Fruit fly (Drosophila melanogaster) whole organism, embryonic: ENCODE measurements around the gene mio.
A peak's percentile ranks its signal among the peaks of the same experiment; 100 is the strongest.

ENCODE experiments used
- ATbp ChIP-seq: fragments of 200-800 bp; sonication (Bioruptor generic); optimal IDR thresholded peaks from 2 replicates; lab custom pipeline; 2017; ENCODE audit warnings: missing biosample characterization, mild to moderate bottlenecking, missing genetic modification characterization, missing genetic modification reagents
- Bdp1 ChIP-seq: fragments of 200-800 bp; sonication (Bioruptor generic); optimal IDR thresholded peaks from 3 replicates; lab custom pipeline; 2016; ENCODE audit warnings: missing biosample characterization, missing genetic modification characterization
- CG10366 ChIP-seq: fragments of 200-800 bp; sonication (Bioruptor generic); IDR thresholded peaks from 2 replicates; pipeline ENCODE4 v1.3.6; 2022; ENCODE audit warnings: missing biosample characterization, missing genetic modification characterization
- CG10462 ChIP-seq: fragments of 200-800 bp; sonication (Bioruptor generic); optimal IDR thresholded peaks from 2 replicates; lab custom pipeline; 2016; ENCODE audit warnings: missing biosample characterization, missing genetic modification characterization
- CG10565 ChIP-seq: fragments of 200-800 bp; sonication (Bioruptor generic); optimal IDR thresholded peaks from 3 replicates; lab custom pipeline; 2016; ENCODE audit warnings: missing biosample characterization, mild to moderate bottlenecking, missing genetic modification characterization
- CG11695 ChIP-seq: fragments of 200-800 bp; sonication (Bioruptor generic); IDR thresholded peaks from 3 replicates; pipeline ENCODE4 v1.3.6; 2022; ENCODE audit warnings: missing biosample characterization, missing genetic modification characterization
- CG12071 ChIP-seq: fragments of 200-800 bp; sonication (Bioruptor generic); optimal IDR thresholded peaks from 3 replicates; lab custom pipeline; 2018; ENCODE audit warnings: missing biosample characterization, mild to moderate bottlenecking, missing genetic modification characterization
- CG12299 ChIP-seq: fragments of 200-800 bp; sonication (Bioruptor generic); optimal IDR thresholded peaks from 2 replicates; lab custom pipeline; 2018; ENCODE audit warnings: missing biosample characterization, mild to moderate bottlenecking, missing genetic modification characterization
- CG13424 ChIP-seq: fragments of 200-800 bp; sonication (Bioruptor generic); optimal IDR thresholded peaks from 2 replicates; lab custom pipeline; 2019; ENCODE audit warnings: missing biosample characterization, mild to moderate bottlenecking, missing genetic modification characterization, moderate library complexity
- CG13775 ChIP-seq: fragments of 200-800 bp; sonication (Bioruptor generic); optimal IDR thresholded peaks from 3 replicates; lab custom pipeline; 2017; ENCODE audit warnings: missing biosample characterization, mild to moderate bottlenecking, missing genetic modification characterization
- CG14667 ChIP-seq: fragments of 200-800 bp; sonication (Bioruptor generic); IDR thresholded peaks from 2 replicates; pipeline ENCODE4 v1.3.6; 2022; ENCODE audit warnings: missing biosample characterization, missing genetic modification characterization
- CG15479 ChIP-seq: fragments of 200-800 bp; sonication (Bioruptor generic); optimal IDR thresholded peaks from 3 replicates; lab custom pipeline; 2019; ENCODE audit warnings: missing biosample characterization, mild to moderate bottlenecking, missing genetic modification characterization, moderate library complexity
- CG15601 ChIP-seq: fragments of 200-800 bp; sonication (Bioruptor generic); optimal IDR thresholded peaks from 3 replicates; lab custom pipeline; 2019; ENCODE audit warnings: missing biosample characterization, mild to moderate bottlenecking, missing genetic modification characterization, moderate library complexity
- CG1603 ChIP-seq: fragments of 200-800 bp; sonication (Bioruptor generic); optimal IDR thresholded peaks from 2 replicates; lab custom pipeline; 2019; ENCODE audit warnings: missing biosample characterization, mild to moderate bottlenecking, missing genetic modification characterization, moderate library complexity
- CG1647 ChIP-seq: fragments of 200-800 bp; sonication (Bioruptor generic); optimal IDR thresholded peaks from 3 replicates; lab custom pipeline; 2016; ENCODE audit warnings: missing biosample characterization, missing genetic modification characterization
- CG17328 ChIP-seq: fragments of 200-800 bp; sonication (Bioruptor generic); IDR thresholded peaks from 2 replicates; pipeline ENCODE4 v1.3.6; 2022; ENCODE audit warnings: missing biosample characterization, missing genetic modification characterization
- CG17359 ChIP-seq: fragments of 200-800 bp; sonication (Bioruptor generic); optimal IDR thresholded peaks from 3 replicates; lab custom pipeline; 2018; ENCODE audit warnings: missing biosample characterization, mild to moderate bottlenecking, missing genetic modification characterization, moderate library complexity
- CG2116 ChIP-seq: fragments of 200-800 bp; sonication (Bioruptor generic); optimal IDR thresholded peaks from 3 replicates; lab custom pipeline; 2018; ENCODE audit warnings: missing biosample characterization, mild to moderate bottlenecking, missing genetic modification characterization
- CG2712 ChIP-seq: fragments of 200-800 bp; optimal IDR thresholded peaks from 3 replicates; lab custom pipeline; 2019; ENCODE audit warnings: missing biosample characterization, mild to moderate bottlenecking, missing genetic modification characterization, moderate library complexity
- CG30403 ChIP-seq: fragments of 200-800 bp; sonication (Bioruptor generic); optimal IDR thresholded peaks from 3 replicates; lab custom pipeline; 2016; ENCODE audit warnings: missing biosample characterization, missing genetic modification characterization
- CG31224 ChIP-seq: fragments of 200-800 bp; sonication (Bioruptor generic); IDR thresholded peaks from 2 replicates; pipeline ENCODE4 v1.3.6; 2022; ENCODE audit warnings: missing biosample characterization, missing genetic modification characterization
- CG3163 ChIP-seq: fragments of 200-800 bp; sonication (Bioruptor generic); optimal IDR thresholded peaks from 3 replicates; lab custom pipeline; 2016; ENCODE audit warnings: missing biosample characterization, missing genetic modification characterization
- CG32772 ChIP-seq: fragments of 200-800 bp; sonication (Bioruptor generic); IDR thresholded peaks from 2 replicates; pipeline ENCODE4 v1.3.6; 2022; ENCODE audit warnings: missing biosample characterization, missing genetic modification characterization
- CG3407 ChIP-seq: fragments of 200-800 bp; sonication (Bioruptor generic); optimal IDR thresholded peaks from 2 replicates; lab custom pipeline; 2018; ENCODE audit warnings: missing biosample characterization, mild to moderate bottlenecking, missing genetic modification characterization
- CG34422 ChIP-seq: fragments of 200-800 bp; sonication (Bioruptor generic); IDR thresholded peaks from 3 replicates; pipeline ENCODE4 v1.3.6; 2022; ENCODE audit warnings: missing biosample characterization, missing genetic modification characterization
- CG4360 ChIP-seq: fragments of 200-800 bp; sonication (Bioruptor generic); IDR thresholded peaks from 2 replicates; pipeline ENCODE4 v1.3.6; 2022; ENCODE audit warnings: missing biosample characterization, missing genetic modification characterization
- CG7745 ChIP-seq: fragments of 200-800 bp; sonication (Bioruptor generic); optimal IDR thresholded peaks from 2 replicates; lab custom pipeline; 2018; ENCODE audit warnings: missing biosample characterization, mild to moderate bottlenecking, missing genetic modification characterization, moderate library complexity
- CG8281 ChIP-seq: fragments of 200-800 bp; sonication (Bioruptor generic); optimal IDR thresholded peaks from 2 replicates; lab custom pipeline; 2018; ENCODE audit warnings: missing biosample characterization, mild to moderate bottlenecking, missing genetic modification characterization, moderate library complexity
- CG9932 ChIP-seq: fragments of 200-800 bp; sonication (Bioruptor generic); IDR thresholded peaks from 2 replicates; pipeline ENCODE4 v1.3.6; 2022; ENCODE audit warnings: missing biosample characterization, missing genetic modification characterization
- Doc2 ChIP-seq: fragments of 200-800 bp; sonication (Bioruptor generic); IDR thresholded peaks from 2 replicates; pipeline ENCODE4 v1.3.6; 2022; ENCODE audit warnings: missing biosample characterization, missing genetic modification characterization
- Drgx ChIP-seq: fragments of 200-800 bp; sonication (Bioruptor generic); IDR thresholded peaks from 2 replicates; pipeline ENCODE4 v1.3.6; 2022; ENCODE audit warnings: missing biosample characterization, missing genetic modification characterization
- ERR ChIP-seq: fragments of 200-800 bp; sonication (Bioruptor generic); optimal IDR thresholded peaks from 2 replicates; lab custom pipeline; 2016; ENCODE audit warnings: missing biosample characterization, missing genetic modification characterization
- Elba2 ChIP-seq: fragments of 200-800 bp; sonication (Bioruptor generic); optimal IDR thresholded peaks from 3 replicates; lab custom pipeline; 2016; ENCODE audit warnings: missing biosample characterization, missing genetic modification characterization
- HLH54F ChIP-seq: fragments of 200-800 bp; sonication (Bioruptor generic); optimal IDR thresholded peaks from 3 replicates; lab custom pipeline; 2016; ENCODE audit warnings: missing biosample characterization, missing genetic modification characterization
- MBD-R2 ChIP-seq: fragments of 200-800 bp; sonication (Bioruptor generic); IDR thresholded peaks from 2 replicates; pipeline ENCODE4 v1.3.6; 2022; ENCODE audit warnings: missing biosample characterization, missing genetic modification characterization
- Med ChIP-seq: fragments of 200-800 bp; sonication (Bioruptor generic); peaks from one replicate; lab custom pipeline; 2016; ENCODE audit warnings: missing biosample characterization, missing genetic modification characterization, mild to moderate bottlenecking, inconsistent platforms, moderate library complexity
- Meics ChIP-seq: fragments of 200-800 bp; sonication (Bioruptor generic); optimal IDR thresholded peaks from 2 replicates; lab custom pipeline; 2017; ENCODE audit warnings: missing biosample characterization, mild to moderate bottlenecking, missing genetic modification characterization
- Opbp ChIP-seq: fragments of 200-800 bp; sonication (Bioruptor generic); IDR thresholded peaks from 3 replicates; pipeline ENCODE4 v1.3.6; 2022; ENCODE audit warnings: missing biosample characterization, missing genetic modification characterization; ENCODE audit not compliant: partially characterized antibody
- Ptx1 ChIP-seq: fragments of 200-800 bp; sonication (Bioruptor generic); IDR thresholded peaks from 2 replicates; pipeline ENCODE4 v1.3.6; 2022; ENCODE audit warnings: missing biosample characterization, missing genetic modification characterization
- ci ChIP-seq: fragments of 200-800 bp; sonication (Bioruptor generic); IDR thresholded peaks from 3 replicates; pipeline ENCODE4 v1.3.6; 2022; ENCODE audit warnings: missing biosample characterization, missing genetic modification characterization
- dysf ChIP-seq: fragments of 200-800 bp; sonication (Bioruptor generic); IDR thresholded peaks from 3 replicates; pipeline ENCODE4 v1.3.6; 2022; ENCODE audit warnings: missing biosample characterization, missing genetic modification characterization
- en ChIP-seq: fragments of 200-800 bp; sonication (Bioruptor generic); optimal IDR thresholded peaks from 2 replicates; lab custom pipeline; 2016; ENCODE audit warnings: missing biosample characterization, missing genetic modification characterization
- gsb ChIP-seq: fragments of 200-800 bp; sonication (Bioruptor generic); IDR thresholded peaks from 2 replicates; pipeline ENCODE4 v1.3.6; 2022; ENCODE audit warnings: missing biosample characterization, missing genetic modification characterization
- hb ChIP-seq: fragments of 200-800 bp; sonication (Bioruptor generic); IDR thresholded peaks from 3 replicates; pipeline ENCODE4 v1.3.6; 2022; ENCODE audit warnings: missing biosample characterization, missing genetic modification characterization; ENCODE audit not compliant: partially characterized antibody
- lbe ChIP-seq: fragments of 200-800 bp; sonication (Bioruptor generic); optimal IDR thresholded peaks from 2 replicates; lab custom pipeline; 2016; ENCODE audit warnings: missing biosample characterization, mild to moderate bottlenecking, missing genetic modification characterization
- rib ChIP-seq: fragments of 200-800 bp; sonication (Bioruptor generic); IDR thresholded peaks from 2 replicates; pipeline ENCODE4 v1.3.6; 2022; ENCODE audit warnings: missing biosample characterization, missing genetic modification characterization
- salm ChIP-seq: fragments of 200-800 bp; sonication (Bioruptor generic); optimal IDR thresholded peaks from 2 replicates; lab custom pipeline; 2018; ENCODE audit warnings: missing biosample characterization, mild to moderate bottlenecking, missing genetic modification characterization
- sens ChIP-seq: fragments of 200-800 bp; sonication (Bioruptor generic); peaks from one replicate; lab custom pipeline; 2016; ENCODE audit warnings: missing biosample characterization, missing genetic modification characterization
- shn ChIP-seq: fragments of 200-800 bp; sonication (Bioruptor generic); optimal IDR thresholded peaks from 3 replicates; lab custom pipeline; 2016; ENCODE audit warnings: missing biosample characterization, missing genetic modification characterization
- trem ChIP-seq: fragments of 200-800 bp; optimal IDR thresholded peaks from 3 replicates; lab custom pipeline; 2019; ENCODE audit warnings: missing biosample characterization, mild to moderate bottlenecking, missing genetic modification characterization, moderate library complexity
- vvl ChIP-seq: fragments of 200-800 bp; sonication (Bioruptor generic); IDR thresholded peaks from 2 replicates; pipeline ENCODE4 v1.3.6; 2022; ENCODE audit warnings: missing biosample characterization, missing genetic modification characterization

mio gene

dm6 chr2L:2221649-2222150 lies 4.6 kb downstream of the mio start (continued):
- TF ChIP-seq shn: peak; percentile 94
- TF ChIP-seq CG3163 (GFP tag; lab: Kevin White, UChicago): peak; percentile 83
- TF ChIP-seq CG3407 (GFP tag; lab: Kevin White, UChicago): peak; percentile 92
- peak; percentile 97 for TF ChIP-seq lbe
- TF ChIP-seq CG9932: peak; percentile 99
- TF ChIP-seq ATbp: peak; percentile 96
- TF ChIP-seq CG7745 (tag; lab: Kevin White, UChicago): peak; percentile 57
- peak; percentile 93 for TF ChIP-seq CG12299 (tag; lab: Kevin White, UChicago)
- peak; percentile 99 for TF ChIP-seq sens (GFP tag; lab: Kevin White, UChicago)
- TF ChIP-seq Med: peak; percentile 99
- TF ChIP-seq CG1603 (tag; lab: Kevin White, UChicago): peak; percentile 96
- peak; percentile 89 for TF ChIP-seq CG2116
- TF ChIP-seq CG2712 (tag; lab: Kevin White, UChicago): peak; percentile 96
- peak; percentile 96 for TF ChIP-seq CG17359
- TF ChIP-seq Bdp1 (GFP tag; lab: Kevin White, UChicago): peak; percentile 93
- TF ChIP-seq gsb: peak; percentile 97
- peak; percentile 90 for TF ChIP-seq en (GFP tag; lab: Kevin White, UChicago)
- peak; percentile 97 for TF ChIP-seq Meics
- peak; percentile 95 for TF ChIP-seq CG32772 (GFP tag; lab: Robert Waterston, UW)
- peak; percentile 95 for TF ChIP-seq CG12071 (GFP tag; lab: Kevin White, UChicago)
- TF ChIP-seq Opbp (GFP tag; lab: Robert Waterston, UW): no peak
- TF ChIP-seq Ptx1 (GFP tag; lab: Robert Waterston, UW): peak; percentile 99
- peak; percentile 93 for TF ChIP-seq salm (tag; lab: Kevin White, UChicago)
- TF ChIP-seq MBD-R2 (GFP tag; lab: Robert Waterston, UW): peak; percentile 96
- TF ChIP-seq CG15601 (tag; lab: Kevin White, UChicago): peak; percentile 89
- peak; percentile 75 for TF ChIP-seq CG15479 (GFP tag; lab: Kevin White, UChicago)
- TF ChIP-seq CG13775 (GFP tag; lab: Kevin White, UChicago): peak; percentile 94
- peak; percentile 98 for TF ChIP-seq CG11695
- TF ChIP-seq Doc2 (GFP tag; lab: Robert Waterston, UW): peak; percentile 92
- peak; percentile 99 for TF ChIP-seq dysf (GFP tag; lab: Robert Waterston, UW)
- peak; percentile 95 for TF ChIP-seq HLH54F (GFP tag; lab: Kevin White, UChicago)
- peak; percentile 80 for TF ChIP-seq CG4360 (GFP tag; lab: Robert Waterston, UW)
- TF ChIP-seq CG17328 (GFP tag; lab: Robert Waterston, UW): peak; percentile 98
- TF ChIP-seq hb (GFP tag; lab: Robert Waterston, UW): no peak
- TF ChIP-seq trem (tag; lab: Kevin White, UChicago): peak; percentile 88
- TF ChIP-seq vvl (GFP tag; lab: Robert Waterston, UW): peak; percentile 99
- peak; percentile 97 for TF ChIP-seq CG10366 (GFP tag; lab: Robert Waterston, UW)
- peak; percentile 81 for TF ChIP-seq CG10565 (GFP tag; lab: Kevin White, UChicago)
- peak; percentile 99 for TF ChIP-seq rib (GFP tag; lab: Robert Waterston, UW)
- TF ChIP-seq CG14667 (GFP tag; lab: Robert Waterston, UW): peak; percentile 96
- TF ChIP-seq CG8281 (tag; lab: Kevin White, UChicago): peak; percentile 81
- peak; percentile 99 for TF ChIP-seq ci (GFP tag; lab: Robert Waterston, UW)
- peak; percentile 81 for TF ChIP-seq Elba2 (GFP tag; lab: Kevin White, UChicago)
- TF ChIP-seq Drgx (GFP tag; lab: Robert Waterston, UW): peak; percentile 99
- peak; percentile 99 for TF ChIP-seq CG34422 (GFP tag; lab: Robert Waterston, UW)
- peak; percentile 91 for TF ChIP-seq CG10462 (GFP tag; lab: Kevin White, UChicago)
- TF ChIP-seq CG13424: peak; percentile 97
- peak; percentile 87 for TF ChIP-seq ERR (GFP tag; lab: Kevin White, UChicago)
- TF ChIP-seq CG31224 (GFP tag; lab: Robert Waterston, UW): peak; percentile 94
- peak; percentile 97 for TF ChIP-seq CG30403 (GFP tag; lab: Kevin White, UChicago)
- TF ChIP-seq CG1647 (GFP tag; lab: Kevin White, UChicago): peak; percentile 93
